Worm (Caenorhabditis elegans) whole organism, L4/young adult: ENCODE results near the gene clh-6.
A peak's percentile ranks its signal among the peaks of the same experiment; 100 is the strongest.

ENCODE experiments used
- W03F9.2 ChIP-seq: fragments of 150-350 bp; optimal IDR thresholded peaks from 2 replicates; lab custom pipeline; 2014; ENCODE audit warnings: missing biosample characterization, missing genetic modification characterization
- dao-5 ChIP-seq: sonication (generic microtip); optimal IDR thresholded peaks from 2 replicates; lab custom pipeline; 2016; ENCODE audit warnings: missing genotype, missing genetic modification characterization, moderate library complexity, missing compliant biosample characterization
- him-1 ChIP-seq: sonication (generic microtip); optimal IDR thresholded peaks from 2 replicates; lab custom pipeline; 2016; ENCODE audit warnings: missing genotype, missing genetic modification reagents, missing genetic modification characterization, missing compliant biosample characterization

DNA sequence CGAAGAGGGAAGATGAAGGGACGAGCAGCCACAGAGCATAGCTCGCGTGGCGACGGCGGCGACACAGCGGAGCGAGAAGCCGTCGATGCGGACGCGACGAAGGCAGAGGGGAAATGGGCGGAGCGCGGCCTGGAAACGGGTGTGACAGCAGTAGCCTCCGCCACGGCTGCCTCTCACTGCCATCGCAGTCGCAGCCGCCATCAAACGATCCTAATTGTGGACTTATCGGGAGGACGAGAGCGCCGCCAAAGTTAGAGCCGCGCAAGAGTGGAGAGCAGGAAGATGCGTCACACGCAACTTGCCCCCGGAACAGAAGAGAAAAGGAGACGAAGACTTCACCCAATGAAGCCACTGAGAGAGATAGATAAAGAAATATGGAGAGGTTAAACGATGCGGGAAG, 38.9 kb downstream of the clh-6 start:
- no peak for TF ChIP-seq W03F9.2 (tag; lab: Kevin White, UChicago)
- TF ChIP-seq dao-5 (tag; lab: Kevin White, UChicago), result no peak
- peak; percentile 41 for TF ChIP-seq him-1 (tag; lab: Kevin White, UChicago)
